Worm (Caenorhabditis elegans) whole organism, young adult: ENCODE measurements around the gene F31E3.12.

Source experiments
- F39B2.1 ChIP-seq: fragments of 200-800 bp; sonication (Bioruptor generic); IDR thresholded peaks from 2 replicates; pipeline ENCODE4 v1.3.6; 2022; ENCODE audit warnings: missing genetic modification reagents, missing genetic modification characterization, missing compliant biosample characterization
- F55B11.4 ChIP-seq: sonication (generic microtip); optimal IDR thresholded peaks from 2 replicates; lab custom pipeline; 2016; ENCODE audit warnings: missing compliant biosample characterization, missing genetic modification characterization, borderline replicate concordance; ENCODE audit not compliant: insufficient read depth
- ceh-40 ChIP-seq: fragments of 200-800 bp; sonication (Bioruptor generic); IDR thresholded peaks from 2 replicates; pipeline ENCODE4 v1.3.6; 2022; ENCODE audit warnings: missing genetic modification characterization, missing compliant biosample characterization
- dpl-1 ChIP-seq: fragments of 150-350 bp; optimal IDR thresholded peaks from 2 replicates; lab custom pipeline; 2014; ENCODE audit warnings: missing biosample characterization, missing genetic modification reagents, missing genetic modification characterization
- madf-8 ChIP-seq: fragments of 200-800 bp; sonication (Bioruptor generic); conservative IDR thresholded peaks from 2 replicates; pipeline ENCODE4 v1.3.6; 2022; ENCODE audit warnings: missing genetic modification reagents, missing genetic modification characterization, missing compliant biosample characterization
- mxl-1 ChIP-seq: sonication (generic microtip); optimal IDR thresholded peaks from 2 replicates; lab custom pipeline; 2016; ENCODE audit warnings: missing genetic modification characterization, missing compliant biosample characterization
- nfyb-1 ChIP-seq: fragments of 200-800 bp; sonication (Bioruptor generic); IDR thresholded peaks from 2 replicates; pipeline ENCODE4 v1.3.6; 2022; ENCODE audit warnings: missing genetic modification reagents, missing genetic modification characterization, missing compliant biosample characterization
- nhr-90 ChIP-seq: sonication (generic microtip); optimal IDR thresholded peaks from 2 replicates; lab custom pipeline; 2016; ENCODE audit warnings: missing genotype, mild to moderate bottlenecking, missing genetic modification characterization, missing compliant biosample characterization
- sea-2 ChIP-seq: fragments of 200-800 bp; sonication (Bioruptor generic); IDR thresholded peaks from 2 replicates; pipeline ENCODE4 v1.3.6; 2022; ENCODE audit warnings: missing genetic modification characterization, missing compliant biosample characterization
- snpc-4 ChIP-seq, 5 experiments: fragments of 150-350 bp in 1 of 5; sonication (generic microtip) in 4 of 5; optimal IDR thresholded peaks; 2 replicates each; lab custom pipeline; 2014 to 2018; ENCODE audit warnings: missing genetic modification characterization in 5 of 5, missing biosample characterization in 3 of 5, antibody characterized with exemption in 2 of 5, mild to moderate bottlenecking in 2 of 5, missing compliant biosample characterization in 2 of 5, missing genotype in 2 of 5, moderate library complexity in 2 of 5, missing genetic modification reagents in 1 of 5
- unc-62 ChIP-seq: fragments of 150-350 bp; optimal IDR thresholded peaks from 2 replicates; lab custom pipeline; 2014; ENCODE audit warnings: missing biosample characterization, missing genetic modification reagents, missing genetic modification characterization

DNA sequence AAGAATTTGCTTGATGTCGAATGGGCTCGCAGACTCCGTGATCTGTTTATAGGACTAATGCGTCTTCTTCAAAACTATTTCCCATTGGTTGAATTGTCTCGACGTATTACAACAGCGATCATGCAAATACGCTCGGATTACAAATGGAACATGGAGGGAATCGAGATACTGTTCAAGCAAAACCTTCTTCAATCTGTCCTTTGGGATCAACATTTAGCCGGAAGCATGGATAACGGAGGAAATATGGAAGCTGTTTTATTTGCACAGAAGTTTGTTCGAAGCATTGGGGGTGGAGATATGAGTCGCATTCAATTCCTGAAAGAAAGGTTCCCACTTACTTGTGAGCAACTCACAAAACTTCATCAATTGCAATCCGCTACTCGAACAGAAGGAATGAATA lies 13.4 kb upstream of the F31E3.12 start:
- TF ChIP-seq F55B11.4 (tag; lab: Kevin White, UChicago), result no peak
- TF ChIP-seq snpc-4 (GFP tag; optimal IDR thresholded peaks at IDR 0.05; lab: Kevin White, UChicago), result no peak
- no peak for TF ChIP-seq snpc-4 (tag; optimal IDR thresholded peaks at IDR 0.05; lab: Kevin White, UChicago)
- TF ChIP-seq ceh-40 (GFP tag; lab: Robert Waterston, UW), result no peak
- TF ChIP-seq unc-62 (GFP tag; lab: Kevin White, UChicago), result no peak
- TF ChIP-seq dpl-1, result no peak
- TF ChIP-seq nhr-90 (tag; lab: Kevin White, UChicago), result no peak
- no peak for TF ChIP-seq sea-2 (GFP tag; lab: Robert Waterston, UW)
- no peak for TF ChIP-seq nfyb-1
- no peak for TF ChIP-seq F39B2.1 (GFP tag; lab: Robert Waterston, UW)
- TF ChIP-seq madf-8 (GFP tag; lab: Robert Waterston, UW), result no peak
- TF ChIP-seq mxl-1 (tag; lab: Kevin White, UChicago), result no peak
